Worm (Caenorhabditis elegans) whole organism, L4 larva: ENCODE data around the gene pcyt-1.

Source experiments
- ama-1 ChIP-seq: fragments of 150-350 bp; optimal IDR thresholded peaks from 2 replicates; lab custom pipeline; 2014; ENCODE audit warnings: inconsistent platforms, mixed read lengths
- daf-12 ChIP-seq: fragments of 150-350 bp; optimal IDR thresholded peaks from 2 replicates; lab custom pipeline; 2014; ENCODE audit warnings: missing biosample characterization, missing genetic modification reagents, missing genetic modification characterization
- egl-27 ChIP-seq: sonication (generic microtip); optimal IDR thresholded peaks from 3 replicates; lab custom pipeline; 2017; ENCODE audit warnings: missing biosample characterization, missing genetic modification reagents, missing genetic modification characterization
- fkh-10 ChIP-seq: fragments of 150-350 bp; optimal IDR thresholded peaks from 2 replicates; lab custom pipeline; 2014; ENCODE audit warnings: missing biosample characterization, missing genetic modification reagents, missing genetic modification characterization
- fos-1 ChIP-seq: fragments of 150-350 bp; optimal IDR thresholded peaks from 2 replicates; lab custom pipeline; 2014; ENCODE audit warnings: missing biosample characterization, missing genetic modification characterization
- nhr-10 ChIP-seq: fragments of 150-350 bp; optimal IDR thresholded peaks from 2 replicates; lab custom pipeline; 2014; ENCODE audit warnings: missing biosample characterization, missing genetic modification characterization
- nhr-28 ChIP-seq: fragments of 150-350 bp; optimal IDR thresholded peaks from 2 replicates; lab custom pipeline; 2014; ENCODE audit warnings: missing biosample characterization, missing genetic modification characterization
- unc-62 ChIP-seq, 3 experiments: fragments of 150-350 bp in 1 of 3; sonication (generic microtip); optimal IDR thresholded peaks in 2 of 3; peaks in 1 of 3; 1 replicate in 1 of 3; 2 replicates in 2 of 3; lab custom pipeline; 2014 to 2017; ENCODE audit warnings: missing biosample characterization in 3 of 3, missing genetic modification characterization in 3 of 3, missing genetic modification reagents in 3 of 3, missing genotype in 1 of 3

DNA sequence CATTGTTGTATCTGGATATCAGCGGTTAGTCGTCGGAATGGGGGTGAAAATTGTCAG lies 1.2 kb downstream of the pcyt-1 start, which contains the start of the genes unc-98 and F08C6.18:
- TF ChIP-seq fkh-10 (GFP tag; lab: Kevin White, UChicago) (no peak), nhr-28 (tag; lab: Kevin White, UChicago) (no peak), daf-12 (tag; lab: Kevin White, UChicago) (no peak), nhr-10 (no peak), unc-62 (GFP tag; optimal IDR thresholded peaks at IDR 0.05 in 1 of 2; lab: Kevin White, UChicago) (no peak), unc-62 (tag; optimal IDR thresholded peaks at IDR 0.05; lab: Kevin White, UChicago) (no peak), fos-1 (tag; lab: Kevin White, UChicago) (no peak), egl-27 (no peak), ama-1 (no peak)
